Worm (Caenorhabditis elegans) whole organism, L3 larva: ENCODE results near the gene damt-1.

Experiments used
- egl-27 ChIP-seq: sonication (generic microtip); optimal IDR thresholded peaks from 4 replicates; lab custom pipeline; 2017; ENCODE audit warnings: missing biosample characterization, missing genetic modification reagents, missing genetic modification characterization
- skn-1 ChIP-seq: fragments of 150-350 bp; optimal IDR thresholded peaks from 2 replicates; lab custom pipeline; 2014; ENCODE audit warnings: missing biosample characterization, missing genetic modification characterization

DNA sequence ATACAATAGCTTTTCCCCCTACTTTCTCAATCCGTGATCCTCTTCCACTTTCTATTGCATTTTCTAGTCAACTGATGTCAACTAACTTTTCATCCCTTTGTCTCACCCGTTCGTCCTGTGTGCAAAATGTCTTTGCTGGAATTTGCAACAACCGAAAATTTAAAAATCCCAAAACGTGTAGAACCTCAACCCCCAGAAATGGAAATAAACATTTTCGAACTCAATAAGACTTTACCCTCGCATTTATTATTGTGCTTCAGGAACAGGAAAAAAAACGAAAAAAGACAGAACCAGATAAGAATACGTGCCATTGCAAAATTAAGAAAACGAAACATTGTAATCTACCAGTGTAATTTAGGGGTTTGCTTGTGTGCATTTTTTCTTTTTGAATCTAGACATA, 7.8 kb upstream of the damt-1 start:
- no peak for TF ChIP-seq egl-27
- TF ChIP-seq skn-1 (tag; lab: Kevin White, UChicago): no peak
